Worm (Caenorhabditis elegans) whole organism, L2 larva: ENCODE data around the gene C34F11.8.
A peak's percentile ranks its signal among the peaks of the same experiment; 100 is the strongest.

Experiments used
- C34F6.9 ChIP-seq: fragments of 150-350 bp; optimal IDR thresholded peaks from 2 replicates; lab custom pipeline; 2014; ENCODE audit warnings: missing biosample characterization, missing genetic modification characterization
- F13H6.1 ChIP-seq: sonication (generic microtip); optimal IDR thresholded peaks from 2 replicates; lab custom pipeline; 2016; ENCODE audit warnings: missing genetic modification characterization, missing compliant biosample characterization
- Y55F3AM.14 ChIP-seq: fragments of 200-800 bp; sonication (Bioruptor generic); optimal IDR thresholded peaks from 2 replicates; lab custom pipeline; 2018; ENCODE audit warnings: mild to moderate bottlenecking, missing genetic modification characterization, missing compliant biosample characterization
- ZK546.5 ChIP-seq: sonication (generic microtip); optimal IDR thresholded peaks from 2 replicates; lab custom pipeline; 2017; ENCODE audit warnings: missing biosample characterization, missing genetic modification characterization
- aly-2 ChIP-seq: fragments of 150-350 bp; optimal IDR thresholded peaks from 2 replicates; lab custom pipeline; 2014; ENCODE audit warnings: missing biosample characterization, missing genetic modification characterization
- ama-1 ChIP-seq: fragments of 150-350 bp; optimal IDR thresholded peaks from 2 replicates; lab custom pipeline; 2018; ENCODE audit warnings: inconsistent platforms
- blmp-1 ChIP-seq: sonication (generic microtip); optimal IDR thresholded peaks from 2 replicates; lab custom pipeline; 2017; ENCODE audit warnings: missing genetic modification characterization, mild to moderate bottlenecking, missing compliant biosample characterization, antibody characterized with exemption, moderate library complexity; ENCODE audit not compliant: insufficient read depth
- dmd-4 ChIP-seq: sonication (generic microtip); optimal IDR thresholded peaks from 2 replicates; lab custom pipeline; 2017; ENCODE audit warnings: missing biosample characterization, missing genetic modification characterization
- egl-27 ChIP-seq: sonication (generic microtip); optimal IDR thresholded peaks from 3 replicates; lab custom pipeline; 2017; ENCODE audit warnings: missing biosample characterization, missing genetic modification reagents, missing genetic modification characterization
- elt-3 ChIP-seq: sonication (generic microtip); optimal IDR thresholded peaks from 2 replicates; lab custom pipeline; 2017; ENCODE audit warnings: missing biosample characterization, missing genetic modification characterization
- fos-1 ChIP-seq: fragments of 150-350 bp; optimal IDR thresholded peaks from 2 replicates; lab custom pipeline; 2014; ENCODE audit warnings: missing biosample characterization, missing genetic modification characterization
- gmeb-1 ChIP-seq: fragments of 150-350 bp; optimal IDR thresholded peaks from 2 replicates; lab custom pipeline; 2014; ENCODE audit warnings: missing biosample characterization, missing genetic modification characterization
- lin-11 ChIP-seq: fragments of 150-350 bp; sonication (generic microtip); optimal IDR thresholded peaks from 2 replicates; lab custom pipeline; 2014; ENCODE audit warnings: missing biosample characterization, missing genetic modification characterization, inconsistent platforms, mixed read lengths
- lin-13 ChIP-seq: fragments of 150-350 bp; optimal IDR thresholded peaks from 2 replicates; lab custom pipeline; 2014; ENCODE audit warnings: missing biosample characterization, missing genetic modification reagents, missing genetic modification characterization
- lin-39 ChIP-seq: fragments of 150-350 bp; optimal IDR thresholded peaks from 2 replicates; lab custom pipeline; 2014; ENCODE audit warnings: missing biosample characterization, missing genetic modification reagents, missing genetic modification characterization
- lsy-2 ChIP-seq, 2 experiments: fragments of 150-350 bp in 1 of 2; sonication (generic microtip) in 1 of 2; optimal IDR thresholded peaks; 2 replicates each; lab custom pipeline; 2014 to 2017; ENCODE audit warnings: missing biosample characterization in 2 of 2, missing genetic modification characterization in 2 of 2
- mab-5 ChIP-seq: fragments of 150-350 bp; optimal IDR thresholded peaks from 2 replicates; lab custom pipeline; 2014; ENCODE audit warnings: missing biosample characterization, missing genetic modification characterization
- mdl-1 ChIP-seq, 2 experiments: fragments of 150-350 bp in 1 of 2; sonication (generic microtip) in 1 of 2; optimal IDR thresholded peaks; 2 replicates each; lab custom pipeline; 2017; ENCODE audit warnings: missing biosample characterization in 2 of 2, missing genetic modification characterization in 2 of 2
- nhr-10 ChIP-seq: sonication (generic microtip); optimal IDR thresholded peaks from 2 replicates; lab custom pipeline; 2017; ENCODE audit warnings: missing biosample characterization, missing genetic modification characterization
- nhr-11 ChIP-seq: fragments of 150-350 bp; optimal IDR thresholded peaks from 2 replicates; lab custom pipeline; 2014; ENCODE audit warnings: missing biosample characterization, missing genetic modification characterization
- nhr-129 ChIP-seq: fragments of 150-350 bp; optimal IDR thresholded peaks from 2 replicates; lab custom pipeline; 2014; ENCODE audit warnings: missing biosample characterization, missing genetic modification characterization
- nhr-21 ChIP-seq: fragments of 150-350 bp; optimal IDR thresholded peaks from 2 replicates; lab custom pipeline; 2014; ENCODE audit warnings: missing biosample characterization, missing genetic modification characterization
- nhr-237 ChIP-seq: fragments of 150-350 bp; optimal IDR thresholded peaks from 2 replicates; lab custom pipeline; 2014; ENCODE audit warnings: missing biosample characterization, missing genetic modification characterization
- nhr-25 ChIP-seq: fragments of 150-350 bp; sonication (generic microtip); optimal IDR thresholded peaks from 3 replicates; lab custom pipeline; 2014; ENCODE audit warnings: missing biosample characterization, missing genetic modification characterization
- nhr-6 ChIP-seq: fragments of 150-350 bp; optimal IDR thresholded peaks from 2 replicates; lab custom pipeline; 2014; ENCODE audit warnings: missing biosample characterization, missing genetic modification characterization
- nhr-77 ChIP-seq: fragments of 150-350 bp; optimal IDR thresholded peaks from 2 replicates; lab custom pipeline; 2014; ENCODE audit warnings: missing biosample characterization, missing genetic modification characterization
- sem-4 ChIP-seq: fragments of 150-350 bp; optimal IDR thresholded peaks from 2 replicates; lab custom pipeline; 2014; ENCODE audit warnings: missing biosample characterization, missing genetic modification reagents, missing genetic modification characterization
- skn-1 ChIP-seq: sonication (generic microtip); optimal IDR thresholded peaks from 2 replicates; lab custom pipeline; 2017; ENCODE audit warnings: missing biosample characterization, missing genetic modification characterization
- sma-3 ChIP-seq: sonication (generic microtip); optimal IDR thresholded peaks from 2 replicates; lab custom pipeline; 2016; ENCODE audit warnings: missing genetic modification reagents, missing genetic modification characterization, missing compliant biosample characterization
- sma-9 ChIP-seq, 2 experiments: fragments of 150-350 bp in 1 of 2; sonication (generic microtip) in 1 of 2; optimal IDR thresholded peaks; 2 replicates each; lab custom pipeline; 2014 to 2016; ENCODE audit warnings: missing genetic modification characterization in 2 of 2, mild to moderate bottlenecking in 1 of 2, missing biosample characterization in 1 of 2, missing compliant biosample characterization in 1 of 2, missing genetic modification reagents in 1 of 2, moderate library complexity in 1 of 2
- snpc-4 ChIP-seq: fragments of 150-350 bp; optimal IDR thresholded peaks from 2 replicates; lab custom pipeline; 2014; ENCODE audit warnings: missing biosample characterization, missing genetic modification characterization
- unc-55 ChIP-seq: fragments of 150-350 bp; sonication (generic microtip); optimal IDR thresholded peaks from 3 replicates; lab custom pipeline; 2014; ENCODE audit warnings: missing biosample characterization, missing genetic modification reagents, missing genetic modification characterization
- unc-62 ChIP-seq: fragments of 150-350 bp; optimal IDR thresholded peaks from 2 replicates; lab custom pipeline; 2014; ENCODE audit warnings: missing biosample characterization, missing genetic modification reagents, missing genetic modification characterization
- zag-1 ChIP-seq: fragments of 150-350 bp; optimal IDR thresholded peaks from 2 replicates; lab custom pipeline; 2014; ENCODE audit warnings: missing biosample characterization, missing genetic modification characterization
- ztf-11 ChIP-seq: sonication (generic microtip); optimal IDR thresholded peaks from 2 replicates; lab custom pipeline; 2017; ENCODE audit warnings: missing biosample characterization, missing genetic modification characterization

The C34F11.8 gene

ce11 chrII:5183207-5183606 lies 27.6 kb downstream of the C34F11.8 start:
- TF ChIP-seq ztf-11 (tag; lab: Kevin White, UChicago) (no peak), egl-27 (no peak), fos-1 (tag; lab: Kevin White, UChicago) (no peak), lin-39 (tag; lab: Kevin White, UChicago) (no peak), sma-3 (GFP tag; lab: Kevin White, UChicago) (no peak), nhr-25 (tag; lab: Kevin White, UChicago) (peak; percentile 40), lin-13 (no peak), lsy-2 (tag; optimal IDR thresholded peaks at IDR 0.05; lab: Kevin White, UChicago) (peak in 1 of 2 experiments; percentile 38)

ce11 chrII:5182451-5182850 lies 28.3 kb downstream of the C34F11.8 start:
- no peak for TF ChIP-seq unc-62 (GFP tag; lab: Kevin White, UChicago)
- no peak for TF ChIP-seq dmd-4
- TF ChIP-seq ama-1 (lab: Kevin White, UChicago) = no peak
- TF ChIP-seq lsy-2 (tag; optimal IDR thresholded peaks at IDR 0.05; lab: Kevin White, UChicago) = peak in 1 of 2 experiments; percentile 74
- peak; percentile 44 for TF ChIP-seq sem-4 (tag; lab: Kevin White, UChicago)
- peak; percentile 76 for TF ChIP-seq fos-1 (tag; lab: Kevin White, UChicago)
- no peak for TF ChIP-seq lin-39 (tag; lab: Kevin White, UChicago)
- TF ChIP-seq sma-3 (GFP tag; lab: Kevin White, UChicago) = peak; percentile 47
- peak; percentile 41 for TF ChIP-seq zag-1 (tag; lab: Kevin White, UChicago)
- TF ChIP-seq egl-27 = no peak
- peak; percentile 81 for TF ChIP-seq sma-9 (GFP tag; optimal IDR thresholded peaks at IDR 0.05; lab: Kevin White, UChicago)
- no peak for TF ChIP-seq sma-9 (tag; optimal IDR thresholded peaks at IDR 0.05; lab: Kevin White, UChicago)
- TF ChIP-seq aly-2 (tag; lab: Kevin White, UChicago) = no peak
- no peak for TF ChIP-seq elt-3 (tag; lab: Kevin White, UChicago)
- TF ChIP-seq ztf-11 (tag; lab: Kevin White, UChicago) = no peak
- peak; percentile 56 for TF ChIP-seq nhr-25 (tag; lab: Kevin White, UChicago)
- TF ChIP-seq mab-5 = no peak
- peak in 1 of 2 experiments; percentile 45 for TF ChIP-seq mdl-1 (tag; optimal IDR thresholded peaks at IDR 0.05; lab: Kevin White, UChicago)
- TF ChIP-seq lin-13 = peak; percentile 44
- peak; percentile 88 for TF ChIP-seq nhr-129 (tag; lab: Kevin White, UChicago)
- TF ChIP-seq unc-55 (GFP tag; lab: Kevin White, UChicago) = no peak
- TF ChIP-seq gmeb-1 (tag; lab: Kevin White, UChicago) = peak; percentile 66
- peak; percentile 81 for TF ChIP-seq blmp-1 (tag; lab: Kevin White, UChicago)
- TF ChIP-seq nhr-237 = no peak
- no peak for TF ChIP-seq nhr-6 (tag; lab: Kevin White, UChicago)
- peak; percentile 67 for TF ChIP-seq C34F6.9 (tag; lab: Kevin White, UChicago)
- TF ChIP-seq F13H6.1 = peak; percentile 70
- TF ChIP-seq skn-1 (tag; lab: Kevin White, UChicago) = no peak
- TF ChIP-seq nhr-21 (tag; lab: Kevin White, UChicago) = peak; percentile 62

- peak; percentile 48 for TF ChIP-seq fos-1 (tag; lab: Kevin White, UChicago)
- peak; percentile 71 for TF ChIP-seq zag-1 (tag; lab: Kevin White, UChicago)
- no peak for TF ChIP-seq unc-62 (GFP tag; lab: Kevin White, UChicago)
- peak; percentile 55 for TF ChIP-seq lin-13
- TF ChIP-seq lin-11 (tag; lab: Kevin White, UChicago) = peak; percentile 49
- peak; percentile 72 for TF ChIP-seq C34F6.9 (tag; lab: Kevin White, UChicago)
- peak; percentile 51 for TF ChIP-seq nhr-25 (tag; lab: Kevin White, UChicago)
- TF ChIP-seq ZK546.5 (tag; lab: Kevin White, UChicago) = peak; percentile 6
- peak; percentile 79 for TF ChIP-seq sma-9 (GFP tag; optimal IDR thresholded peaks at IDR 0.05; lab: Kevin White, UChicago)
- TF ChIP-seq sma-9 (tag; optimal IDR thresholded peaks at IDR 0.05; lab: Kevin White, UChicago) = no peak
- TF ChIP-seq ama-1 (lab: Kevin White, UChicago) = no peak
- peak; percentile 34 for TF ChIP-seq nhr-21 (tag; lab: Kevin White, UChicago)
- TF ChIP-seq blmp-1 (tag; lab: Kevin White, UChicago) = peak; percentile 74
- peak; percentile 18 to 74 for TF ChIP-seq lsy-2 (tag; optimal IDR thresholded peaks at IDR 0.05; lab: Kevin White, UChicago)
- no peak for TF ChIP-seq nhr-11 (tag; lab: Kevin White, UChicago)
- peak; percentile 56 for TF ChIP-seq sem-4 (tag; lab: Kevin White, UChicago)
- no peak for TF ChIP-seq nhr-77 (tag; lab: Kevin White, UChicago)
- TF ChIP-seq mdl-1 (tag; optimal IDR thresholded peaks at IDR 0.05; lab: Kevin White, UChicago) = peak; percentile 75 to 85
- no peak for TF ChIP-seq nhr-6 (tag; lab: Kevin White, UChicago)
- TF ChIP-seq egl-27 = peak; percentile 54
- TF ChIP-seq Y55F3AM.14 (GFP tag; lab: Kevin White, UChicago) = peak; percentile 69
- TF ChIP-seq nhr-10 (tag; lab: Kevin White, UChicago) = no peak
- TF ChIP-seq F13H6.1 = peak; percentile 80
- TF ChIP-seq snpc-4 = peak; percentile 62
- TF ChIP-seq unc-55 (GFP tag; lab: Kevin White, UChicago) = peak; percentile 61
- peak; percentile 22 for TF ChIP-seq sma-3 (GFP tag; lab: Kevin White, UChicago)
- peak; percentile 77 for TF ChIP-seq nhr-129 (tag; lab: Kevin White, UChicago)
- no peak for TF ChIP-seq dmd-4
- TF ChIP-seq, all 48 proteins: peak for 20
These were observed 29.3 kb downstream of the C34F11.8 start for ce11 chrII:5181497-5181896.
